Worm (Caenorhabditis elegans): Measurements from ENCODE around the gene F16G10.10.

The F16G10.10 gene

ce11 chrII:2395864-2396263 lies 5.1 kb upstream of the F16G10.10 start, which contains the start of gene F16G10.13:
F16G10.13 (minus strand) TSS chrII:2395964.
- TF ChIP-seq hmg-11 (tag; optimal IDR thresholded peaks at IDR 0.05) (no peak), unc-62 (GFP tag; optimal IDR thresholded peaks at IDR 0.05) (no peak), fos-1 (tag; optimal IDR thresholded peaks at IDR 0.05) (no peak), aly-2 (tag; optimal IDR thresholded peaks at IDR 0.05) (no peak), nhr-23 (tag; optimal IDR thresholded peaks at IDR 0.05) (no peak), elt-1 (tag; optimal IDR thresholded peaks at IDR 0.05) (no peak), lin-15B (tag; optimal IDR thresholded peaks at IDR 0.05) (no peak), unc-39 (tag; optimal IDR thresholded peaks at IDR 0.05) (no peak), nhr-43 (tag; optimal IDR thresholded peaks at IDR 0.05; ENCODE audit: poor library complexity, severe bottlenecking) (no peak), ceh-9 (tag; optimal IDR thresholded peaks at IDR 0.05) (no peak), egl-5 (tag; optimal IDR thresholded peaks at IDR 0.05) (no peak)

ce11 chrII:2393821-2394220 lies 3.0 kb upstream of the F16G10.10 start, which contains the start of gene F16G10.11:
F16G10.11 (minus strand) TSS chrII:2393921.
- no peak for TF ChIP-seq ztf-4 (tag; optimal IDR thresholded peaks at IDR 0.05)
- no peak for TF ChIP-seq mml-1 (tag; optimal IDR thresholded peaks at IDR 0.05)
- TF ChIP-seq elt-1 (tag; optimal IDR thresholded peaks at IDR 0.05): no peak
- no peak for TF ChIP-seq daf-12 (tag; optimal IDR thresholded peaks at IDR 0.05)
- no peak for TF ChIP-seq nhr-67 (tag; optimal IDR thresholded peaks at IDR 0.05)
- no peak for TF ChIP-seq fkh-10 (GFP tag; optimal IDR thresholded peaks at IDR 0.05)
- no peak for TF ChIP-seq egl-27 (tag; optimal IDR thresholded peaks at IDR 0.05)
- TF ChIP-seq lin-15B (tag; optimal IDR thresholded peaks at IDR 0.05): no peak
- TF ChIP-seq nhr-23 (tag; optimal IDR thresholded peaks at IDR 0.05): no peak
- TF ChIP-seq ceh-9 (tag; optimal IDR thresholded peaks at IDR 0.05): no peak
- TF ChIP-seq unc-62 (GFP tag; optimal IDR thresholded peaks at IDR 0.05): no peak
- no peak for TF ChIP-seq fkh-2 (tag; optimal IDR thresholded peaks at IDR 0.05)
- TF ChIP-seq pqm-1 (tag; optimal IDR thresholded peaks at IDR 0.05): no peak
- no peak for TF ChIP-seq ZK546.5 (tag; optimal IDR thresholded peaks at IDR 0.05)
- TF ChIP-seq elt-3 (tag; optimal IDR thresholded peaks at IDR 0.05): no peak
- no peak for TF ChIP-seq aly-2 (tag; optimal IDR thresholded peaks at IDR 0.05)
- no peak for TF ChIP-seq zag-1 (tag; optimal IDR thresholded peaks at IDR 0.05)
- TF ChIP-seq nhr-77 (tag; optimal IDR thresholded peaks at IDR 0.05): no peak

ce11 chrII:2385495-2385894 lies 5.3 kb downstream of the F16G10.10 start, which contains the start of gene F16G10.9:
F16G10.9 (minus strand) TSS chrII:2385595.
- TF ChIP-seq lin-15B (tag; optimal IDR thresholded peaks at IDR 0.05) (no peak), nhr-11 (tag; optimal IDR thresholded peaks at IDR 0.05) (no peak), ceh-82 (tag; optimal IDR thresholded peaks at IDR 0.05) (no peak), tbx-2 (tag; optimal IDR thresholded peaks at IDR 0.05) (no peak), nfya-1 (tag; optimal IDR thresholded peaks at IDR 0.05; ENCODE audit: insufficient read depth) (no peak), lsy-12 (tag; optimal IDR thresholded peaks at IDR 0.05) (no peak), ceh-28 (tag; optimal IDR thresholded peaks at IDR 0.05) (no peak), lin-39 (tag; optimal IDR thresholded peaks at IDR 0.05) (no peak), aly-2 (tag; optimal IDR thresholded peaks at IDR 0.05) (no peak), R02D3.7 (tag; optimal IDR thresholded peaks at IDR 0.05) (no peak), nhr-25 (tag; optimal IDR thresholded peaks at IDR 0.05) (no peak), nhr-23 (tag; optimal IDR thresholded peaks at IDR 0.05) (no peak), hmg-11 (tag; optimal IDR thresholded peaks at IDR 0.05) (no peak)

- TF ChIP-seq nfya-1 (tag; optimal IDR thresholded peaks at IDR 0.05; ENCODE audit: insufficient read depth) (no peak), nhr-43 (tag; optimal IDR thresholded peaks at IDR 0.05; ENCODE audit: poor library complexity, severe bottlenecking) (no peak), jun-1 (tag; optimal IDR thresholded peaks at IDR 0.05) (no peak), ZK546.5 (tag; optimal IDR thresholded peaks at IDR 0.05) (no peak), snpc-4 (tag; optimal IDR thresholded peaks at IDR 0.05) (no peak), unc-62 (GFP tag; optimal IDR thresholded peaks at IDR 0.05) (no peak), pha-4 (tag; optimal IDR thresholded peaks at IDR 0.05) (no peak), ceh-16 (tag; optimal IDR thresholded peaks at IDR 0.05) (no peak), nhr-12 (tag; optimal IDR thresholded peaks at IDR 0.05) (no peak), fos-1 (tag; optimal IDR thresholded peaks at IDR 0.05) (no peak), lin-15B (tag; optimal IDR thresholded peaks at IDR 0.05) (no peak)
Observed at ce11 chrII:2383334-2383733, 7.5 kb downstream of the F16G10.10 start, which contains the start of gene F16G10.8. F16G10.8 (minus strand) TSS chrII:2383434.

Data from whole organism, L3 larva.